Worm (Caenorhabditis elegans) whole organism, L2 larva: ENCODE data around the gene znf-782.

ENCODE experiments used
- R02D3.7 ChIP-seq: fragments of 150-350 bp; optimal IDR thresholded peaks from 2 replicates; lab custom pipeline; 2014; ENCODE audit warnings: missing biosample characterization, missing genetic modification characterization
- Y55F3AM.14 ChIP-seq: fragments of 200-800 bp; sonication (Bioruptor generic); optimal IDR thresholded peaks from 2 replicates; lab custom pipeline; 2018; ENCODE audit warnings: mild to moderate bottlenecking, missing genetic modification characterization, missing compliant biosample characterization
- ZK546.5 ChIP-seq: sonication (generic microtip); optimal IDR thresholded peaks from 2 replicates; lab custom pipeline; 2017; ENCODE audit warnings: missing biosample characterization, missing genetic modification characterization
- alr-1 ChIP-seq: fragments of 150-350 bp; optimal IDR thresholded peaks from 2 replicates; lab custom pipeline; 2014; ENCODE audit warnings: missing biosample characterization, missing genetic modification characterization
- aly-2 ChIP-seq: fragments of 150-350 bp; optimal IDR thresholded peaks from 2 replicates; lab custom pipeline; 2014; ENCODE audit warnings: missing biosample characterization, missing genetic modification characterization
- blmp-1 ChIP-seq: sonication (generic microtip); optimal IDR thresholded peaks from 2 replicates; lab custom pipeline; 2017; ENCODE audit warnings: missing genetic modification characterization, mild to moderate bottlenecking, missing compliant biosample characterization, antibody characterized with exemption, moderate library complexity; ENCODE audit not compliant: insufficient read depth
- ceh-16 ChIP-seq: fragments of 150-350 bp; optimal IDR thresholded peaks from 2 replicates; lab custom pipeline; 2014; ENCODE audit warnings: missing biosample characterization, missing genetic modification characterization
- ceh-82 ChIP-seq: fragments of 150-350 bp; optimal IDR thresholded peaks from 2 replicates; lab custom pipeline; 2014; ENCODE audit warnings: missing biosample characterization, missing genetic modification characterization
- dmd-4 ChIP-seq: sonication (generic microtip); optimal IDR thresholded peaks from 2 replicates; lab custom pipeline; 2017; ENCODE audit warnings: missing biosample characterization, missing genetic modification characterization
- egl-27 ChIP-seq: sonication (generic microtip); optimal IDR thresholded peaks from 3 replicates; lab custom pipeline; 2017; ENCODE audit warnings: missing biosample characterization, missing genetic modification reagents, missing genetic modification characterization
- elt-3 ChIP-seq: sonication (generic microtip); optimal IDR thresholded peaks from 2 replicates; lab custom pipeline; 2017; ENCODE audit warnings: missing biosample characterization, missing genetic modification characterization
- fos-1 ChIP-seq: fragments of 150-350 bp; optimal IDR thresholded peaks from 2 replicates; lab custom pipeline; 2014; ENCODE audit warnings: missing biosample characterization, missing genetic modification characterization
- gmeb-1 ChIP-seq: fragments of 150-350 bp; optimal IDR thresholded peaks from 2 replicates; lab custom pipeline; 2014; ENCODE audit warnings: missing biosample characterization, missing genetic modification characterization
- lin-11 ChIP-seq: fragments of 150-350 bp; sonication (generic microtip); optimal IDR thresholded peaks from 2 replicates; lab custom pipeline; 2014; ENCODE audit warnings: missing biosample characterization, missing genetic modification characterization, inconsistent platforms, mixed read lengths
- lin-13 ChIP-seq: fragments of 150-350 bp; optimal IDR thresholded peaks from 2 replicates; lab custom pipeline; 2014; ENCODE audit warnings: missing biosample characterization, missing genetic modification reagents, missing genetic modification characterization
- mab-5 ChIP-seq: fragments of 150-350 bp; optimal IDR thresholded peaks from 2 replicates; lab custom pipeline; 2014; ENCODE audit warnings: missing biosample characterization, missing genetic modification characterization
- mdl-1 ChIP-seq, 2 experiments: fragments of 150-350 bp in 1 of 2; sonication (generic microtip) in 1 of 2; optimal IDR thresholded peaks; 2 replicates each; lab custom pipeline; 2017; ENCODE audit warnings: missing biosample characterization in 2 of 2, missing genetic modification characterization in 2 of 2
- nhr-10 ChIP-seq: sonication (generic microtip); optimal IDR thresholded peaks from 2 replicates; lab custom pipeline; 2017; ENCODE audit warnings: missing biosample characterization, missing genetic modification characterization
- nhr-11 ChIP-seq: fragments of 150-350 bp; optimal IDR thresholded peaks from 2 replicates; lab custom pipeline; 2014; ENCODE audit warnings: missing biosample characterization, missing genetic modification characterization
- nhr-12 ChIP-seq: fragments of 150-350 bp; optimal IDR thresholded peaks from 2 replicates; lab custom pipeline; 2014; ENCODE audit warnings: missing biosample characterization, missing genetic modification characterization
- nhr-129 ChIP-seq: fragments of 150-350 bp; optimal IDR thresholded peaks from 2 replicates; lab custom pipeline; 2014; ENCODE audit warnings: missing biosample characterization, missing genetic modification characterization
- nhr-21 ChIP-seq: fragments of 150-350 bp; optimal IDR thresholded peaks from 2 replicates; lab custom pipeline; 2014; ENCODE audit warnings: missing biosample characterization, missing genetic modification characterization
- nhr-237 ChIP-seq: fragments of 150-350 bp; optimal IDR thresholded peaks from 2 replicates; lab custom pipeline; 2014; ENCODE audit warnings: missing biosample characterization, missing genetic modification characterization
- nhr-25 ChIP-seq: fragments of 150-350 bp; sonication (generic microtip); optimal IDR thresholded peaks from 3 replicates; lab custom pipeline; 2014; ENCODE audit warnings: missing biosample characterization, missing genetic modification characterization
- nhr-6 ChIP-seq: fragments of 150-350 bp; optimal IDR thresholded peaks from 2 replicates; lab custom pipeline; 2014; ENCODE audit warnings: missing biosample characterization, missing genetic modification characterization
- nhr-77 ChIP-seq: fragments of 150-350 bp; optimal IDR thresholded peaks from 2 replicates; lab custom pipeline; 2014; ENCODE audit warnings: missing biosample characterization, missing genetic modification characterization
- peb-1 ChIP-seq: fragments of 150-350 bp; optimal IDR thresholded peaks from 2 replicates; lab custom pipeline; 2014; ENCODE audit warnings: missing biosample characterization, missing genetic modification characterization
- sem-4 ChIP-seq: fragments of 150-350 bp; optimal IDR thresholded peaks from 2 replicates; lab custom pipeline; 2014; ENCODE audit warnings: missing biosample characterization, missing genetic modification reagents, missing genetic modification characterization
- skn-1 ChIP-seq: sonication (generic microtip); optimal IDR thresholded peaks from 2 replicates; lab custom pipeline; 2017; ENCODE audit warnings: missing biosample characterization, missing genetic modification characterization
- sma-3 ChIP-seq: sonication (generic microtip); optimal IDR thresholded peaks from 2 replicates; lab custom pipeline; 2016; ENCODE audit warnings: missing genetic modification reagents, missing genetic modification characterization, missing compliant biosample characterization
- sma-9 ChIP-seq, 2 experiments: fragments of 150-350 bp in 1 of 2; sonication (generic microtip) in 1 of 2; optimal IDR thresholded peaks; 2 replicates each; lab custom pipeline; 2014 to 2016; ENCODE audit warnings: missing genetic modification characterization in 2 of 2, mild to moderate bottlenecking in 1 of 2, missing biosample characterization in 1 of 2, missing compliant biosample characterization in 1 of 2, missing genetic modification reagents in 1 of 2, moderate library complexity in 1 of 2
- unc-55 ChIP-seq: fragments of 150-350 bp; sonication (generic microtip); optimal IDR thresholded peaks from 3 replicates; lab custom pipeline; 2014; ENCODE audit warnings: missing biosample characterization, missing genetic modification reagents, missing genetic modification characterization
- unc-62 ChIP-seq: fragments of 150-350 bp; optimal IDR thresholded peaks from 2 replicates; lab custom pipeline; 2014; ENCODE audit warnings: missing biosample characterization, missing genetic modification reagents, missing genetic modification characterization
- zag-1 ChIP-seq: fragments of 150-350 bp; optimal IDR thresholded peaks from 2 replicates; lab custom pipeline; 2014; ENCODE audit warnings: missing biosample characterization, missing genetic modification characterization
- ztf-1 ChIP-seq: fragments of 200-800 bp; sonication (Bioruptor generic); conservative IDR thresholded peaks from 2 replicates; pipeline ENCODE4 v1.3.6; 2022; ENCODE audit warnings: missing genetic modification characterization, missing compliant biosample characterization
- ztf-11 ChIP-seq: sonication (generic microtip); optimal IDR thresholded peaks from 2 replicates; lab custom pipeline; 2017; ENCODE audit warnings: missing biosample characterization, missing genetic modification characterization
- ztf-4 ChIP-seq: fragments of 150-350 bp; optimal IDR thresholded peaks from 2 replicates; lab custom pipeline; 2014; ENCODE audit warnings: missing biosample characterization, missing genetic modification characterization

The znf-782 gene

ce11 chrIV:1045683-1046082 is 21.6 kb downstream of the znf-782 start, which contains the start of gene srx-12:
Gene srx-12 (plus strand): TSS chrIV:1045983.
- no peak for TF ChIP-seq sem-4 (tag; lab: Kevin White, UChicago)
- TF ChIP-seq ZK546.5 (tag; lab: Kevin White, UChicago), result no peak
- TF ChIP-seq alr-1 (tag; lab: Kevin White, UChicago), result no peak
- no peak for TF ChIP-seq unc-55 (GFP tag; lab: Kevin White, UChicago)
- no peak for TF ChIP-seq ceh-82 (tag; lab: Kevin White, UChicago)
- TF ChIP-seq dmd-4 (tag; lab: Kevin White, UChicago), result no peak
- no peak for TF ChIP-seq fos-1
- no peak for TF ChIP-seq gmeb-1 (tag; lab: Kevin White, UChicago)
- no peak for TF ChIP-seq mab-5 (tag; lab: Kevin White, UChicago)
- no peak for TF ChIP-seq lin-13
- TF ChIP-seq nhr-12 (tag; lab: Kevin White, UChicago), result no peak
- TF ChIP-seq nhr-6 (tag; lab: Kevin White, UChicago), result no peak
- no peak for TF ChIP-seq blmp-1 (tag; lab: Kevin White, UChicago)
- no peak for TF ChIP-seq lin-11 (tag; lab: Kevin White, UChicago)
- TF ChIP-seq sma-9 (GFP tag; optimal IDR thresholded peaks at IDR 0.05; lab: Kevin White, UChicago), result no peak
- TF ChIP-seq sma-9 (tag; optimal IDR thresholded peaks at IDR 0.05; lab: Kevin White, UChicago), result no peak
- TF ChIP-seq, all 48 proteins: peak for 0

- TF ChIP-seq nhr-10 (tag; lab: Kevin White, UChicago) (no peak), sma-3 (GFP tag; lab: Kevin White, UChicago) (no peak), skn-1 (tag; lab: Kevin White, UChicago) (no peak), Y55F3AM.14 (no peak), ztf-4 (tag; lab: Kevin White, UChicago) (no peak), nhr-21 (tag; lab: Kevin White, UChicago) (no peak), elt-3 (tag; lab: Kevin White, UChicago) (no peak), ceh-16 (tag; lab: Kevin White, UChicago) (no peak), lin-13 (no peak), aly-2 (tag; lab: Kevin White, UChicago) (no peak), lin-11 (tag; lab: Kevin White, UChicago) (no peak), nhr-237 (tag; lab: Kevin White, UChicago) (no peak), ztf-1 (GFP tag; lab: Robert Waterston, UW) (no peak)
Observed at ce11 chrIV:1044287-1044686, 23.0 kb downstream of the znf-782 start, which contains the start of gene Y55F3AM.11. Gene Y55F3AM.11 (minus strand): TSS chrIV:1044387.

DNA sequence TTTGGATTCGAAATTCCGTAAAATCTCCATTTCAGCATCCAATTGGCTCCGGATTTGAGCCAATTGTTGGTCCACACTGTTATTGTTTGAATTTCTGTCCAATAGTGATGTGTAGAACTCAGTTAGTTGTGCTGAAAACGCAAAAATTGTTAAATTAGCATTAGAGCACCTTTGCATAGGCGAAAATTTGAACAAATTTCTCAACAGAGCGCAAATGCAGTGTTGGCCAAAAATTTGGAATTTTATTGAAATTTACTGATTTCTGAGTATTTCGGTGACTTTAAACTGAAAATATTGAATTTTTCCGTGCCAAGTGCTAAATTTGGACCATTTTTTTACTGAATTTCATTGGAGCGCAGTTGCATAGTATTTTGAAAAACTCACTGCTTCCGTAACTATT is 26.8 kb downstream of the znf-782 start:
- TF ChIP-seq peb-1 (tag; lab: Kevin White, UChicago) (no peak), unc-62 (GFP tag; lab: Kevin White, UChicago) (no peak), nhr-129 (no peak), nhr-12 (tag; lab: Kevin White, UChicago) (no peak), ceh-82 (tag; lab: Kevin White, UChicago) (no peak), ztf-11 (tag; lab: Kevin White, UChicago) (no peak)

DNA sequence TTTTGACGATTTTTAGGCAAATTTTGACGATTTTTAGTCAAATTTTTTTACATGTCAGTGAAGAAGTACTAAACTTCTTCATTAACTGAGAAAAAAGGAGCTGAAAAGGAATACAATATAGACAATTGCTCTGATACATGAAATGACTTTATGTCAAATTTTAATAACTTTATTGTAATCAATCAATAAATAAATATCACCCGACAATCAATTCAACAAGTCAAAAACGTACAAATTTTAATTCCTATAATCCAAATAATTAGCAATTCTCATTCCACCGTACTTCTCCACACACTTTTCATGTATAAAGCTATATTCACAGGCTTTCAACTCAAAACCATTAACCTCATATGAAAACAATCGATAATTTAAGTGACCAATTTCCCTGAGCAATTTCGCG is 28.8 kb downstream of the znf-782 start:
- TF ChIP-seq sma-3 (GFP tag; lab: Kevin White, UChicago) (no peak), elt-3 (tag; lab: Kevin White, UChicago) (no peak), alr-1 (tag; lab: Kevin White, UChicago) (no peak), egl-27 (no peak), sma-9 (GFP tag; optimal IDR thresholded peaks at IDR 0.05; lab: Kevin White, UChicago) (no peak), sma-9 (tag; optimal IDR thresholded peaks at IDR 0.05; lab: Kevin White, UChicago) (no peak), nhr-129 (no peak), nhr-10 (tag; lab: Kevin White, UChicago) (no peak), mdl-1 (tag; optimal IDR thresholded peaks at IDR 0.05; lab: Kevin White, UChicago) (no peak), nhr-11 (no peak), ZK546.5 (tag; lab: Kevin White, UChicago) (no peak), skn-1 (tag; lab: Kevin White, UChicago) (no peak), nhr-237 (tag; lab: Kevin White, UChicago) (no peak), nhr-77 (tag; lab: Kevin White, UChicago) (no peak), mab-5 (tag; lab: Kevin White, UChicago) (no peak), zag-1 (no peak), R02D3.7 (tag; lab: Kevin White, UChicago) (no peak), nhr-6 (tag; lab: Kevin White, UChicago) (no peak), nhr-25 (no peak)
- TF ChIP-seq, all 48 proteins: peak for 0
